Worm (Caenorhabditis elegans): ENCODE measurements around the gene ZK1248.15.

The ZK1248.15 gene

DNA sequence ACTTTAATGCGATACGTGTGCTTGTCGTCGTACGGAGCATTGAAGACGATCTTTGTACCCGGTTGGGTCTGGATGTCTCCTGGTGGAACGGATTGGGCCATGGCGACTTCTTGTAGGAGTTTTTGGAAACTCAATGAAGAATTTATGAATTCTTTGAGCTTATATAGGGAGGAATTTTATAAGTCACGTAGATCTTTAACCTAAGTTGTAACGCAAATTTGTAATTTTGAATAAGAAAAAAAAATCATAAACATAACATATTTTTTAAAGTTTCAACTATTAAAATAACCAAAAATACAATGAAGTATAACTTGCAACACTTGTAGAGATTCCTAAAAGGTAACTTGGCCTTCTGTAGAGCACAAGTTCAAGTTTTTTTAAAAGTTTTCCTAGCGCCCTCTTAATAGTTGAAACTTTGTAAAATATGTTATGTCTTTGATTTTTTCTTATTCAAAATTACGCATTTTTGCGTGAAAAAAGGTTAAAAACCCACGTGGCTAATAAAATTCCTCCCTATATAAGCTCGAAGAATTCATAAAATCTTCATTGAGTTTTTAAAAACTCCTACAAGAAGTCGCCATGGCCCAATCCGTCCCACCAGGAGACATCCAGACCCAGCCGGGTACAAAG lies 40.9 kb downstream of the ZK1248.15 start, which contains the start of the genes msp-63 and msp-142:
Gene msp-63, minus strand, starts transcription at position 101 of the 630 bp plus-strand sequence.
Gene msp-142, plus strand, starts transcription at position 580 of the 630 bp plus-strand sequence.
- no peak for TF ChIP-seq zip-2 (tag; optimal IDR thresholded peaks at IDR 0.05)
- TF ChIP-seq sdz-12 (GFP tag; optimal IDR thresholded peaks at IDR 0.05), result no peak
- TF ChIP-seq D1046.2 (GFP tag; IDR thresholded peaks at IDR 0.05), result no peak
- no peak for TF ChIP-seq egl-27 (tag; optimal IDR thresholded peaks at IDR 0.05)
- TF ChIP-seq unc-130 (GFP tag; optimal IDR thresholded peaks at IDR 0.05), result no peak
- TF ChIP-seq dpl-1 (GFP tag; optimal IDR thresholded peaks at IDR 0.05), result no peak
- TF ChIP-seq skn-1 (tag; optimal IDR thresholded peaks at IDR 0.05), result no peak
- no peak for TF ChIP-seq ces-1 (GFP tag; optimal IDR thresholded peaks at IDR 0.05)
- TF ChIP-seq hmg-1.1 (GFP tag; IDR thresholded peaks at IDR 0.05), result no peak
- no peak for TF ChIP-seq snpc-4 (tag; optimal IDR thresholded peaks at IDR 0.05)
- TF ChIP-seq tag-97 (GFP tag; IDR thresholded peaks at IDR 0.05), result no peak
- TF ChIP-seq dmd-9 (GFP tag; IDR thresholded peaks at IDR 0.05), result no peak
- TF ChIP-seq ztf-7 (tag; optimal IDR thresholded peaks at IDR 0.05), result no peak
- no peak for TF ChIP-seq fos-1 (tag; optimal IDR thresholded peaks at IDR 0.05)
- TF ChIP-seq zip-11 (GFP tag; IDR thresholded peaks at IDR 0.05), result no peak

DNA sequence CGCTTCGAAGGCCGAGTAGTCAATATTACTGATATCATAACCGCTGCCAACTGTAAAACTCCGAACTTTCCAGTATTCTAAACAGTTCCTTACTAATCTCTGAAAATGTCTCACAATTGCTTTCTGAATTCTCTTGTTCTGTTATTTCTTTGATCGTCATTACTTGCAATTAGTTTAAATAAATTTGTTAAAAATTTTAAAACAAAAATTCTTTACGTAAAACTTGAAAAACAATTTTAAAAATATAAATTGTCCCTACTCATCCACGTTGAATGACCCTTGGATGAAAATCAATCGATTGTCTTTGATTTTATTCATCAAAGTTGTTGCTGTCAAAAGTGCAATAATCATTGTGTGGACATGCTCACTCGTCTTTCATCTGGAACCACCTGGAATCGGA lies 44.2 kb downstream of the ZK1248.15 start, which contains the start of gene acdh-8:
Gene acdh-8, plus strand, starts transcription at position 301 of the 400 bp plus-strand sequence.
- TF ChIP-seq nhr-6 (tag; optimal IDR thresholded peaks at IDR 0.05) (no peak), mdt-29 (GFP tag; IDR thresholded peaks at IDR 0.05) (no peak), lim-7 (GFP tag; IDR thresholded peaks at IDR 0.05) (no peak), dve-1 (tag; optimal IDR thresholded peaks at IDR 0.05; ENCODE audit: insufficient read depth) (no peak), hif-1 (tag; optimal IDR thresholded peaks at IDR 0.05) (no peak), madf-9 (GFP tag; conservative IDR thresholded peaks at IDR 0.05) (no peak), ama-1 (optimal IDR thresholded peaks at IDR 0.05) (no peak), zfp-2 (tag; optimal IDR thresholded peaks at IDR 0.05) (no peak), snpc-1.2 (GFP tag; IDR thresholded peaks at IDR 0.05) (no peak), lin-13 (GFP tag; optimal IDR thresholded peaks at IDR 0.05) (no peak), sdz-12 (GFP tag; optimal IDR thresholded peaks at IDR 0.05) (no peak), ceh-62 (tag; optimal IDR thresholded peaks at IDR 0.05) (no peak), F37D6.2 (tag; optimal IDR thresholded peaks at IDR 0.05) (no peak), egl-43 (GFP tag; IDR thresholded peaks at IDR 0.05) (no peak), lin-38 (GFP tag; IDR thresholded peaks at IDR 0.05) (no peak), lsy-2 (tag; optimal IDR thresholded peaks at IDR 0.05) (no peak)

DNA sequence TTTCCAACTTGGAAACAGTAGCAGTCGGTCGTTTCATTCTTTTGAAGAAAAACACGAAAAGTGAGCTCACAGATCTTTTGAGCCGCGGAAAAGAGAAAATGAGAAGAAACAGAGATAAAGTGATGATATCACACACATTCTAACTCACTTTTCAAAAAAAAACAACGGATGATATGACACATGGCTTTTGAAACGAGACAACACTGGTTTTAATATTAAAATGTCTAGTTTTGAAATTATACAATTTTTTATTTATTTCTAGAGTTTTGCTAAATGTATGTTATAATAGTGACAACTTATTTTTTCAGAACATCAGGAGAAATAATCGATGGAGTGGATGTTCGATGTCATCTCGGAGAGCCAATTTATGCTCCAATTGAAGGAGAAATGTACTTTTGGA lies 45.9 kb downstream of the ZK1248.15 start, which contains the start of gene K05F1.14:
Gene K05F1.14, minus strand, starts transcription at position 101 of the 400 bp plus-strand sequence.
- no peak for TF ChIP-seq saeg-2 (GFP tag; IDR thresholded peaks at IDR 0.05)
- no peak for TF ChIP-seq lin-38 (GFP tag; IDR thresholded peaks at IDR 0.05)
- TF ChIP-seq ZK546.5 (tag; optimal IDR thresholded peaks at IDR 0.05), result no peak
- TF ChIP-seq lin-39 (tag; optimal IDR thresholded peaks at IDR 0.05), result no peak
- TF ChIP-seq fkh-10 (GFP tag; optimal IDR thresholded peaks at IDR 0.05), result no peak
- TF ChIP-seq hif-1 (tag; optimal IDR thresholded peaks at IDR 0.05), result no peak
- no peak for TF ChIP-seq mdl-1 (tag; optimal IDR thresholded peaks at IDR 0.05)
- TF ChIP-seq daf-16 (GFP tag; optimal IDR thresholded peaks at IDR 0.05), result no peak
- TF ChIP-seq daf-16 (tag; optimal IDR thresholded peaks at IDR 0.05), result no peak
- no peak for TF ChIP-seq nhr-41 (GFP tag; IDR thresholded peaks at IDR 0.05)
- no peak for TF ChIP-seq dmd-6 (GFP tag; IDR thresholded peaks at IDR 0.05)
- no peak for TF ChIP-seq egl-27 (tag; optimal IDR thresholded peaks at IDR 0.05)
- no peak for TF ChIP-seq sdz-12 (GFP tag; optimal IDR thresholded peaks at IDR 0.05)
- TF ChIP-seq nhr-28 (tag; optimal IDR thresholded peaks at IDR 0.05), result no peak
- no peak for TF ChIP-seq zip-11 (GFP tag; IDR thresholded peaks at IDR 0.05)

Measured in whole organism, L4 larva.